Fruit fly (Drosophila melanogaster) whole organism, embryonic: Measurements from ENCODE around the gene Cpr65Av.

Source experiments
- Blimp-1 ChIP-seq: fragments of 200-800 bp; sonication (Bioruptor generic); optimal IDR thresholded peaks from 3 replicates; lab custom pipeline; 2018; ENCODE audit warnings: missing biosample characterization, missing genetic modification characterization, mild to moderate bottlenecking, moderate library complexity, missing genetic modification reagents
- CG10321 ChIP-seq: fragments of 200-800 bp; sonication (Bioruptor generic); IDR thresholded peaks from 2 replicates; pipeline ENCODE4 v1.3.6; 2022; ENCODE audit warnings: missing biosample characterization, missing genetic modification characterization
- CG10565 ChIP-seq: fragments of 200-800 bp; sonication (Bioruptor generic); optimal IDR thresholded peaks from 3 replicates; lab custom pipeline; 2016; ENCODE audit warnings: missing biosample characterization, mild to moderate bottlenecking, missing genetic modification characterization
- CG11560 ChIP-seq: fragments of 200-800 bp; sonication (Bioruptor generic); IDR thresholded peaks from 3 replicates; pipeline ENCODE4 v1.3.6; 2022; ENCODE audit warnings: missing biosample characterization, missing genetic modification characterization
- CG12744 ChIP-seq: fragments of 200-800 bp; sonication (Bioruptor generic); optimal IDR thresholded peaks from 2 replicates; lab custom pipeline; 2016; ENCODE audit warnings: missing biosample characterization, missing genetic modification characterization
- CG1602 ChIP-seq: fragments of 200-800 bp; sonication (Bioruptor generic); optimal IDR thresholded peaks from 3 replicates; lab custom pipeline; 2016; ENCODE audit warnings: missing biosample characterization, missing genetic modification characterization
- CG16779 ChIP-seq: fragments of 200-800 bp; sonication (Bioruptor generic); IDR thresholded peaks from 2 replicates; pipeline ENCODE4 v1.3.6; 2022; ENCODE audit warnings: missing biosample characterization, missing genetic modification characterization
- CG18764 ChIP-seq: fragments of 200-800 bp; sonication (Bioruptor generic); optimal IDR thresholded peaks from 3 replicates; lab custom pipeline; 2016; ENCODE audit warnings: missing biosample characterization, missing genetic modification characterization
- CG2678 ChIP-seq: fragments of 200-800 bp; sonication (Bioruptor generic); optimal IDR thresholded peaks from 3 replicates; lab custom pipeline; 2019; ENCODE audit warnings: missing biosample characterization, mild to moderate bottlenecking, missing genetic modification characterization, moderate library complexity
- CG31365 ChIP-seq: fragments of 200-800 bp; sonication (Bioruptor generic); optimal IDR thresholded peaks from 2 replicates; lab custom pipeline; 2018; ENCODE audit warnings: missing biosample characterization, mild to moderate bottlenecking, missing genetic modification characterization
- CG32767 ChIP-seq: fragments of 200-800 bp; sonication (Bioruptor generic); IDR thresholded peaks from 2 replicates; pipeline ENCODE4 v1.3.6; 2022; ENCODE audit warnings: missing biosample characterization, missing genetic modification characterization
- CG3726 ChIP-seq: fragments of 200-800 bp; sonication (Bioruptor generic); IDR thresholded peaks from 3 replicates; pipeline ENCODE4, ENCODE4 v1.3.6; 2022; ENCODE audit warnings: missing biosample characterization, missing genetic modification characterization
- CG4424 ChIP-seq: fragments of 200-800 bp; sonication (Bioruptor generic); optimal IDR thresholded peaks from 3 replicates; lab custom pipeline; 2016; ENCODE audit warnings: missing biosample characterization, missing genetic modification characterization
- CG6272 ChIP-seq: fragments of 200-800 bp; sonication (Bioruptor generic); IDR thresholded peaks from 2 replicates; pipeline ENCODE4 v1.3.6; 2022; ENCODE audit warnings: missing biosample characterization, missing genetic modification characterization
- CG6689 ChIP-seq: fragments of 200-800 bp; sonication (Bioruptor generic); IDR thresholded peaks from 2 replicates; pipeline ENCODE4 v1.3.6; 2022; ENCODE audit warnings: missing biosample characterization, missing genetic modification characterization
- CG8290 ChIP-seq, 3 experiments: fragments of 200-800 bp; sonication (Bioruptor generic); optimal IDR thresholded peaks; 2 replicates each; lab custom pipeline; 2016 to 2019; ENCODE audit warnings: missing biosample characterization in 3 of 3, missing genetic modification characterization in 3 of 3, mild to moderate bottlenecking in 2 of 3, moderate library complexity in 1 of 3
- Dad ChIP-seq: fragments of 200-800 bp; sonication (Bioruptor generic); optimal IDR thresholded peaks from 3 replicates; lab custom pipeline; 2016; ENCODE audit warnings: missing biosample characterization, missing genetic modification characterization
- Dek ChIP-seq: fragments of 200-800 bp; sonication (Bioruptor generic); optimal IDR thresholded peaks from 3 replicates; lab custom pipeline; 2019; ENCODE audit warnings: missing biosample characterization, mild to moderate bottlenecking, missing genetic modification characterization, moderate library complexity
- Dip3 ChIP-seq: fragments of 200-800 bp; sonication (Bioruptor generic); optimal IDR thresholded peaks from 3 replicates; lab custom pipeline; 2016; ENCODE audit warnings: missing biosample characterization, missing genetic modification characterization
- Dp ChIP-seq: fragments of 200-800 bp; sonication (Bioruptor generic); optimal IDR thresholded peaks from 2 replicates; lab custom pipeline; 2018; ENCODE audit warnings: missing biosample characterization, mild to moderate bottlenecking, missing genetic modification characterization, moderate library complexity
- Hmx ChIP-seq: fragments of 200-800 bp; sonication (Bioruptor generic); optimal IDR thresholded peaks from 2 replicates; lab custom pipeline; 2016; ENCODE audit warnings: missing biosample characterization, missing genetic modification characterization
- Lim3 ChIP-seq: fragments of 200-800 bp; sonication (Bioruptor generic); IDR thresholded peaks from 2 replicates; pipeline ENCODE4 v1.3.6; 2022; ENCODE audit warnings: missing biosample characterization, missing genetic modification characterization
- Med ChIP-seq: fragments of 200-800 bp; sonication (Bioruptor generic); peaks from one replicate; lab custom pipeline; 2016; ENCODE audit warnings: missing biosample characterization, missing genetic modification characterization, mild to moderate bottlenecking, inconsistent platforms, moderate library complexity
- NC2β ChIP-seq: fragments of 200-800 bp; sonication (Bioruptor generic); optimal IDR thresholded peaks from 2 replicates; lab custom pipeline; 2016; ENCODE audit warnings: missing biosample characterization, missing genetic modification characterization
- NFAT ChIP-seq: fragments of 200-800 bp; sonication (Bioruptor generic); IDR thresholded peaks from 2 replicates; pipeline ENCODE4 v1.3.6; 2022; ENCODE audit warnings: missing biosample characterization, missing genetic modification characterization
- Oli ChIP-seq: fragments of 200-800 bp; sonication (Bioruptor generic); optimal IDR thresholded peaks from 2 replicates; lab custom pipeline; 2018; ENCODE audit warnings: missing biosample characterization, mild to moderate bottlenecking, missing genetic modification characterization, moderate library complexity
- Poxn ChIP-seq: fragments of 200-800 bp; sonication (Bioruptor generic); IDR thresholded peaks from 2 replicates; pipeline ENCODE4 v1.3.6; 2022; ENCODE audit warnings: missing biosample characterization, missing genetic modification characterization
- Sin3A ChIP-seq: fragments of >200 bp; optimal IDR thresholded peaks from 2 replicates; lab custom pipeline; 2018
- Sry-β ChIP-seq: fragments of 200-800 bp; sonication (Bioruptor generic); optimal IDR thresholded peaks from 2 replicates; lab custom pipeline; 2018; ENCODE audit warnings: missing biosample characterization, mild to moderate bottlenecking, missing genetic modification characterization, moderate library complexity
- Usf ChIP-seq: fragments of 200-800 bp; sonication (Bioruptor generic); optimal IDR thresholded peaks from 2 replicates; lab custom pipeline; 2017; ENCODE audit warnings: missing genotype, missing biosample characterization, missing genetic modification characterization
- Xbp1 ChIP-seq: fragments of 200-800 bp; sonication (Bioruptor generic); optimal IDR thresholded peaks from 3 replicates; lab custom pipeline; 2016; ENCODE audit warnings: missing biosample characterization, mild to moderate bottlenecking, missing genetic modification characterization
- da ChIP-seq: fragments of 200-800 bp; sonication (Bioruptor generic); optimal IDR thresholded peaks from 2 replicates; lab custom pipeline; 2016; ENCODE audit warnings: missing biosample characterization, missing genetic modification characterization
- disco-r ChIP-seq: fragments of 200-800 bp; sonication (Bioruptor generic); optimal IDR thresholded peaks from 2 replicates; lab custom pipeline; 2016; ENCODE audit warnings: missing biosample characterization, missing genetic modification characterization
- esg ChIP-seq: fragments of 200-800 bp; sonication (Bioruptor generic); conservative IDR thresholded peaks from 2 replicates; pipeline ENCODE4 v1.3.6; 2022; ENCODE audit warnings: missing biosample characterization, missing genetic modification characterization
- fu2 ChIP-seq: fragments of 200-800 bp; sonication (Bioruptor generic); optimal IDR thresholded peaks from 2 replicates; lab custom pipeline; 2016; ENCODE audit warnings: missing biosample characterization, missing genetic modification characterization
- gcm2 ChIP-seq: fragments of 200-800 bp; sonication (Bioruptor generic); optimal IDR thresholded peaks from 2 replicates; lab custom pipeline; 2016; ENCODE audit warnings: missing biosample characterization, missing genetic modification characterization
- gro ChIP-seq: fragments of 200-800 bp; sonication (Bioruptor generic); optimal IDR thresholded peaks from 2 replicates; lab custom pipeline; 2016; ENCODE audit warnings: missing biosample characterization, missing genetic modification characterization
- h ChIP-seq: fragments of >200 bp; optimal IDR thresholded peaks from 2 replicates; lab custom pipeline; 2017
- jing ChIP-seq: fragments of 200-800 bp; sonication (Bioruptor generic); optimal IDR thresholded peaks from 2 replicates; lab custom pipeline; 2018; ENCODE audit warnings: missing biosample characterization, mild to moderate bottlenecking, missing genetic modification characterization
- klu ChIP-seq: fragments of 200-800 bp; sonication (Bioruptor generic); IDR thresholded peaks from 2 replicates; pipeline ENCODE4 v1.3.6; 2022; ENCODE audit warnings: missing biosample characterization, missing genetic modification characterization
- lmd ChIP-seq: fragments of 200-800 bp; sonication (Bioruptor generic); IDR thresholded peaks from 2 replicates; pipeline ENCODE4 v1.3.6; 2022; ENCODE audit warnings: missing biosample characterization, missing genetic modification characterization
- mam ChIP-seq: fragments of 200-800 bp; sonication (Bioruptor generic); optimal IDR thresholded peaks from 3 replicates; lab custom pipeline; 2016; ENCODE audit warnings: missing biosample characterization, missing genetic modification characterization
- nerfin-1 ChIP-seq: fragments of 200-800 bp; sonication (Bioruptor generic); optimal IDR thresholded peaks from 3 replicates; lab custom pipeline; 2019; ENCODE audit warnings: missing biosample characterization, mild to moderate bottlenecking, missing genetic modification characterization, moderate library complexity
- nerfin-2 ChIP-seq: fragments of 200-800 bp; sonication (Bioruptor generic); IDR thresholded peaks from 2 replicates; pipeline ENCODE4 v1.3.6; 2022; ENCODE audit warnings: missing biosample characterization, missing genetic modification characterization; ENCODE audit not compliant: partially characterized antibody
- otp ChIP-seq: fragments of 200-800 bp; sonication (Bioruptor generic); IDR thresholded peaks from 3 replicates; pipeline ENCODE4, ENCODE4 v1.3.6; 2022; ENCODE audit warnings: missing biosample characterization, missing genetic modification characterization
- pzg ChIP-seq: fragments of 200-800 bp; sonication (Bioruptor generic); optimal IDR thresholded peaks from 3 replicates; lab custom pipeline; 2018; ENCODE audit warnings: missing biosample characterization, mild to moderate bottlenecking, missing genetic modification characterization, moderate library complexity
- repo ChIP-seq: fragments of 200-800 bp; sonication (Bioruptor generic); optimal IDR thresholded peaks from 2 replicates; lab custom pipeline; 2016; ENCODE audit warnings: missing biosample characterization, missing genetic modification characterization
- sens ChIP-seq: fragments of 200-800 bp; sonication (Bioruptor generic); peaks from one replicate; lab custom pipeline; 2016; ENCODE audit warnings: missing biosample characterization, missing genetic modification characterization
- slou ChIP-seq: fragments of 200-800 bp; sonication (Bioruptor generic); optimal IDR thresholded peaks from 3 replicates; lab custom pipeline; 2016; ENCODE audit warnings: missing biosample characterization, missing genetic modification characterization
- sna ChIP-seq: fragments of 200-800 bp; sonication (Bioruptor generic); IDR thresholded peaks from 2 replicates; pipeline ENCODE4 v1.3.6; 2022; ENCODE audit warnings: missing biosample characterization, missing genetic modification characterization; ENCODE audit not compliant: partially characterized antibody
- unpg ChIP-seq: fragments of 200-800 bp; sonication (Bioruptor generic); optimal IDR thresholded peaks from 3 replicates; lab custom pipeline; 2018; ENCODE audit warnings: missing biosample characterization, mild to moderate bottlenecking, missing genetic modification characterization, moderate library complexity
- zen2 ChIP-seq: fragments of 200-800 bp; sonication (Bioruptor generic); IDR thresholded peaks from 3 replicates; pipeline ENCODE4 v1.3.6; 2022; ENCODE audit warnings: missing biosample characterization, missing genetic modification characterization; ENCODE audit not compliant: partially characterized antibody

Gene Cpr65Av

DNA sequence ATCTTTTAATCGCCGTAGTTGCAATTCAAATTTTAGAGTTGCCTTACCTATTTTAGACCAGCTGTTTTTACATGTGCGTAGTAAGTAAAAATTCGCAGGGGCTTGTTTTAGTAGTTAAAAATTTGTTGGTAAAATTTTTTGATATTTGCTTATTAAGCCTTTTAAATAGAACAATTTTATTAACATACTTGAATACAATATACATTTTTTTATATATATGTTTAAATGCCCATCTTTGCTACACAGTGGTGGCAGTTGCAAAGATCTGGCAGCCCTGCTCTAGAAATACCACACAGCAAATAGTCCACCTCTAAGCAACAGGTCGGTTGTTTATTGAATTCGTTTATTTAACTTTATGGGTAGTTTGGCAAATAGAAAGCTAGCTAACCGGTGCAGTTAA, 45.1 kb downstream of the Cpr65Av start, which contains the start of the genes CG10467 and loj (continued):
- TF ChIP-seq CG4424 (GFP tag; lab: Kevin White, UChicago) (peak; percentile 97), Poxn (peak; percentile 93), Sry-β (GFP tag; lab: Kevin White, UChicago) (peak; percentile 37), disco-r (GFP tag; lab: Kevin White, UChicago) (peak; percentile 5), mam (GFP tag; lab: Kevin White, UChicago) (peak; percentile 93), da (GFP tag; lab: Kevin White, UChicago) (peak; percentile 32), Blimp-1 (peak; percentile 94), lmd (GFP tag; lab: Robert Waterston, UW) (peak; percentile 98), Dek (tag; lab: Kevin White, UChicago) (peak; percentile 93), otp (GFP tag; lab: Robert Waterston, UW) (peak; percentile 94), Hmx (GFP tag; lab: Kevin White, UChicago) (peak; percentile 73), CG18764 (peak; percentile 92), nerfin-2 (GFP tag; lab: Robert Waterston, UW) (0 out of 2 replicates have a peak, but pooled peaks have one; percentile 15), Dad (GFP tag; lab: Kevin White, UChicago) (peak; percentile 73), sens (GFP tag; lab: Kevin White, UChicago) (peak; percentile 97), Med (GFP tag; lab: Kevin White, UChicago) (peak; percentile 94), CG10565 (peak; percentile 50), CG8290 (GFP tag; optimal IDR thresholded peaks at IDR 0.05; lab: Kevin White, UChicago) (peak; percentile 90), CG8290 (tag; optimal IDR thresholded peaks at IDR 0.05; lab: Kevin White, UChicago) (peak in 1 of 2 experiments; percentile 67), gro (peak; percentile 71), esg (GFP tag; lab: Robert Waterston, UW) (peak; percentile 98), Xbp1 (GFP tag; lab: Kevin White, UChicago) (peak; percentile 98), CG6272 (GFP tag; lab: Robert Waterston, UW) (peak; percentile 98), gcm2 (GFP tag; lab: Kevin White, UChicago) (peak; percentile 37), Usf (GFP tag; lab: Kevin White, UChicago) (peak; percentile 93), Dip3 (GFP tag; lab: Kevin White, UChicago) (peak; percentile 84), Dp (GFP tag; lab: Kevin White, UChicago) (peak; percentile 72), CG1602 (GFP tag; lab: Kevin White, UChicago) (peak; percentile 98), fu2 (GFP tag; lab: Kevin White, UChicago) (peak; percentile 76), unpg (GFP tag; lab: Kevin White, UChicago) (peak; percentile 96), NC2β (GFP tag; lab: Kevin White, UChicago) (peak; percentile 65), CG2678 (peak; percentile 95), h (lab: Kevin White, UChicago) (no peak), NFAT (peak; percentile 97), CG12744 (GFP tag; lab: Kevin White, UChicago) (peak; percentile 66), Sin3A (lab: Kevin White, UChicago) (peak; percentile 50), sna (GFP tag; lab: Robert Waterston, UW) (peak; percentile 84), repo (GFP tag; lab: Kevin White, UChicago) (peak; percentile 34), jing (peak; percentile 87), CG31365 (tag; lab: Kevin White, UChicago) (no peak), nerfin-1 (tag; lab: Kevin White, UChicago) (peak; percentile 93), CG3726 (peak; percentile 95; the same call in 2 of the 3 replicates), CG16779 (GFP tag; lab: Robert Waterston, UW) (peak; percentile 88), klu (peak; percentile 97), Oli (tag; lab: Kevin White, UChicago) (peak; percentile 95), CG10321 (GFP tag; lab: Robert Waterston, UW) (peak; percentile 57; the same call in 1 of the 2 replicates), CG11560 (peak; percentile 91), pzg (GFP tag; lab: Kevin White, UChicago) (peak; percentile 63), CG6689 (GFP tag; lab: Robert Waterston, UW) (peak; percentile 96), Lim3 (GFP tag; lab: Robert Waterston, UW) (peak; percentile 86; the same call in 1 of the 2 replicates), slou (GFP tag; lab: Kevin White, UChicago) (peak; percentile 96), zen2 (GFP tag; lab: Robert Waterston, UW) (no peak), CG32767 (peak; percentile 93)
